Worm (Caenorhabditis elegans) whole organism, L4 larva: ENCODE results near the gene K11H3.5.

Source experiments
- F37D6.2 ChIP-seq: sonication (generic microtip); optimal IDR thresholded peaks from 2 replicates; lab custom pipeline; 2016; ENCODE audit warnings: mild to moderate bottlenecking, missing genetic modification characterization, missing compliant biosample characterization
- F49E8.2 ChIP-seq: sonication (generic microtip); optimal IDR thresholded peaks from 2 replicates; lab custom pipeline; 2016; ENCODE audit warnings: missing compliant biosample characterization, mild to moderate bottlenecking, missing genetic modification characterization, borderline replicate concordance
- T20F7.1 ChIP-seq: fragments of 200-800 bp; sonication (Bioruptor generic); optimal IDR thresholded peaks from 2 replicates; lab custom pipeline; 2018; ENCODE audit warnings: mild to moderate bottlenecking, missing genetic modification characterization, missing compliant biosample characterization
- T26A8.4 ChIP-seq: fragments of 200-800 bp; sonication (Bioruptor generic); IDR thresholded peaks from 2 replicates; pipeline ENCODE4 v1.3.6; 2022; ENCODE audit warnings: missing genetic modification characterization, missing compliant biosample characterization
- Y105C5A.15 ChIP-seq: fragments of 200-800 bp; sonication (Bioruptor generic); IDR thresholded peaks from 2 replicates; pipeline ENCODE4 v1.3.6; 2022; ENCODE audit warnings: missing genetic modification characterization, missing compliant biosample characterization
- Y48G9A.11 ChIP-seq: fragments of 200-800 bp; sonication (Bioruptor generic); IDR thresholded peaks from 2 replicates; pipeline ENCODE4 v1.3.6; 2022; ENCODE audit warnings: missing genetic modification reagents, missing genetic modification characterization, missing compliant biosample characterization
- Y75B8A.6 ChIP-seq: fragments of 200-800 bp; sonication (Bioruptor generic); IDR thresholded peaks from 2 replicates; pipeline ENCODE4 v1.3.6; 2022; ENCODE audit warnings: missing genetic modification reagents, missing genetic modification characterization, missing compliant biosample characterization
- aha-1 ChIP-seq: fragments of 150-350 bp; peaks from one replicate; lab custom pipeline; 2014; ENCODE audit warnings: missing biosample characterization, missing genetic modification characterization
- attf-4 ChIP-seq: sonication (generic microtip); optimal IDR thresholded peaks from 3 replicates; lab custom pipeline; 2017; ENCODE audit warnings: missing biosample characterization, missing genetic modification characterization
- ceh-82 ChIP-seq: sonication (generic microtip); optimal IDR thresholded peaks from 2 replicates; lab custom pipeline; 2017; ENCODE audit warnings: missing biosample characterization, missing genetic modification characterization
- cey-2 ChIP-seq: sonication (generic microtip); optimal IDR thresholded peaks from 3 replicates; lab custom pipeline; 2017; ENCODE audit warnings: missing genetic modification characterization, mild to moderate bottlenecking, missing compliant biosample characterization, antibody characterized with exemption, borderline replicate concordance; ENCODE audit not compliant: insufficient read depth
- daf-12 ChIP-seq: fragments of 150-350 bp; optimal IDR thresholded peaks from 2 replicates; lab custom pipeline; 2014; ENCODE audit warnings: missing biosample characterization, missing genetic modification reagents, missing genetic modification characterization
- dpl-1 ChIP-seq: fragments of 150-350 bp; optimal IDR thresholded peaks from 2 replicates; lab custom pipeline; 2014; ENCODE audit warnings: missing biosample characterization, missing genetic modification reagents, missing genetic modification characterization
- duxl-1 ChIP-seq: sonication (generic microtip); optimal IDR thresholded peaks from 2 replicates; lab custom pipeline; 2016; ENCODE audit warnings: mild to moderate bottlenecking, missing genetic modification characterization, moderate library complexity, missing compliant biosample characterization; ENCODE audit not compliant: poor library complexity
- dve-1 ChIP-seq: sonication (generic microtip); optimal IDR thresholded peaks from 2 replicates; lab custom pipeline; 2017; ENCODE audit warnings: antibody characterized with exemption, mild to moderate bottlenecking, missing genetic modification characterization, missing compliant biosample characterization; ENCODE audit not compliant: insufficient read depth
- egl-27 ChIP-seq: sonication (generic microtip); optimal IDR thresholded peaks from 3 replicates; lab custom pipeline; 2017; ENCODE audit warnings: missing biosample characterization, missing genetic modification reagents, missing genetic modification characterization
- fkh-10 ChIP-seq: fragments of 150-350 bp; optimal IDR thresholded peaks from 2 replicates; lab custom pipeline; 2014; ENCODE audit warnings: missing biosample characterization, missing genetic modification reagents, missing genetic modification characterization
- gei-8 ChIP-seq: fragments of 200-800 bp; sonication (Bioruptor generic); optimal IDR thresholded peaks from 2 replicates; lab custom pipeline; 2018; ENCODE audit warnings: mild to moderate bottlenecking, missing genetic modification characterization, missing compliant biosample characterization
- hif-1 ChIP-seq, 2 experiments: sonication (generic microtip); optimal IDR thresholded peaks; 2 replicates each; lab custom pipeline; 2016 to 2017; ENCODE audit warnings: missing compliant biosample characterization in 2 of 2, missing genetic modification characterization in 2 of 2, missing genetic modification reagents in 2 of 2, missing genotype in 2 of 2, mild to moderate bottlenecking in 1 of 2
- hlh-11 ChIP-seq: fragments of 200-800 bp; sonication (Bioruptor generic); optimal IDR thresholded peaks from 2 replicates; lab custom pipeline; 2018; ENCODE audit warnings: mild to moderate bottlenecking, missing genetic modification characterization, missing compliant biosample characterization
- hlh-30 ChIP-seq: sonication (generic microtip); optimal IDR thresholded peaks from 2 replicates; lab custom pipeline; 2017; ENCODE audit warnings: antibody characterized with exemption, mild to moderate bottlenecking, missing genetic modification characterization, missing compliant biosample characterization; ENCODE audit not compliant: insufficient read depth
- hmg-1.1 ChIP-seq: fragments of 200-800 bp; sonication (Bioruptor generic); IDR thresholded peaks from 2 replicates; pipeline ENCODE4 v1.3.6; 2022; ENCODE audit warnings: missing genetic modification reagents, missing genetic modification characterization, missing compliant biosample characterization
- lim-7 ChIP-seq: fragments of 200-800 bp; sonication (Bioruptor generic); IDR thresholded peaks from 2 replicates; pipeline ENCODE4 v1.3.6; 2022; ENCODE audit warnings: missing genetic modification characterization, missing compliant biosample characterization
- lin-13 ChIP-seq: fragments of 150-350 bp; optimal IDR thresholded peaks from 2 replicates; lab custom pipeline; 2014; ENCODE audit warnings: missing biosample characterization, missing genetic modification reagents, missing genetic modification characterization
- lin-15B ChIP-seq: fragments of 150-350 bp; sonication (generic microtip); optimal IDR thresholded peaks from 3 replicates; lab custom pipeline; 2014; ENCODE audit warnings: missing biosample characterization, missing genetic modification characterization
- lin-38 ChIP-seq: fragments of 200-800 bp; sonication (Bioruptor generic); IDR thresholded peaks from 2 replicates; pipeline ENCODE4 v1.3.6; 2022; ENCODE audit warnings: missing genetic modification reagents, missing genetic modification characterization, missing compliant biosample characterization
- lin-39 ChIP-seq: fragments of 150-350 bp; optimal IDR thresholded peaks from 2 replicates; lab custom pipeline; 2014; ENCODE audit warnings: missing biosample characterization, missing genetic modification reagents, missing genetic modification characterization
- madf-5 ChIP-seq, 2 experiments: fragments of 200-800 bp; sonication (Bioruptor generic); IDR thresholded peaks; 2 replicates each; pipeline ENCODE4 v1.3.6; 2022; ENCODE audit warnings: missing compliant biosample characterization in 2 of 2, missing genetic modification characterization in 2 of 2
- mdl-1 ChIP-seq, 2 experiments: fragments of 150-350 bp in 1 of 2; sonication (generic microtip) in 1 of 2; optimal IDR thresholded peaks; 2 replicates each; lab custom pipeline; 2014 to 2017; ENCODE audit warnings: missing biosample characterization in 2 of 2, missing genetic modification characterization in 2 of 2
- mdt-29 ChIP-seq: fragments of 200-800 bp; sonication (Bioruptor generic); IDR thresholded peaks from 2 replicates; pipeline ENCODE4 v1.3.6; 2022; ENCODE audit warnings: missing genetic modification reagents, missing genetic modification characterization, missing compliant biosample characterization
- mep-1 ChIP-seq: fragments of 150-350 bp; sonication (generic microtip); optimal IDR thresholded peaks from 3 replicates; lab custom pipeline; 2014; ENCODE audit warnings: missing biosample characterization, missing genetic modification characterization
- mes-2 ChIP-seq: sonication (generic microtip); optimal IDR thresholded peaks from 2 replicates; lab custom pipeline; 2016; ENCODE audit warnings: missing genotype, mild to moderate bottlenecking, missing genetic modification characterization, missing compliant biosample characterization; ENCODE audit not compliant: poor library complexity, severe bottlenecking
- nhr-11 ChIP-seq: fragments of 150-350 bp; optimal IDR thresholded peaks from 2 replicates; lab custom pipeline; 2014; ENCODE audit warnings: missing biosample characterization, missing genetic modification characterization
- nhr-28 ChIP-seq: fragments of 150-350 bp; optimal IDR thresholded peaks from 2 replicates; lab custom pipeline; 2014; ENCODE audit warnings: missing biosample characterization, missing genetic modification characterization
- nhr-48 ChIP-seq: sonication (generic microtip); optimal IDR thresholded peaks from 2 replicates; lab custom pipeline; 2016; ENCODE audit warnings: mild to moderate bottlenecking, missing genetic modification characterization, missing compliant biosample characterization
- nhr-6 ChIP-seq: fragments of 150-350 bp; optimal IDR thresholded peaks from 2 replicates; lab custom pipeline; 2014; ENCODE audit warnings: missing biosample characterization, missing genetic modification characterization
- nhr-76 ChIP-seq: fragments of 150-350 bp; optimal IDR thresholded peaks from 2 replicates; lab custom pipeline; 2014; ENCODE audit warnings: missing biosample characterization, missing genetic modification characterization
- nhr-77 ChIP-seq: fragments of 150-350 bp; optimal IDR thresholded peaks from 2 replicates; lab custom pipeline; 2014; ENCODE audit warnings: missing biosample characterization, missing genetic modification characterization
- php-3 ChIP-seq: fragments of 200-800 bp; sonication (Bioruptor generic); IDR thresholded peaks from 2 replicates; pipeline ENCODE4 v1.3.6; 2022; ENCODE audit warnings: missing genetic modification reagents, missing genetic modification characterization, missing compliant biosample characterization
- pqm-1 ChIP-seq: sonication (generic microtip); optimal IDR thresholded peaks from 2 replicates; lab custom pipeline; 2017; ENCODE audit warnings: missing biosample characterization, missing genetic modification characterization
- rbr-2 ChIP-seq: sonication (generic microtip); optimal IDR thresholded peaks from 2 replicates; lab custom pipeline; 2016; ENCODE audit warnings: missing genotype, missing genetic modification characterization, missing compliant biosample characterization
- set-16 ChIP-seq: fragments of 200-800 bp; sonication (Bioruptor generic); IDR thresholded peaks from 2 replicates; pipeline ENCODE4 v1.3.6; 2022; ENCODE audit warnings: missing genetic modification reagents, missing genetic modification characterization, missing compliant biosample characterization
- snpc-1.2 ChIP-seq: fragments of 200-800 bp; sonication (Bioruptor generic); IDR thresholded peaks from 2 replicates; pipeline ENCODE4 v1.3.6; 2022; ENCODE audit warnings: missing genetic modification reagents, missing genetic modification characterization, missing compliant biosample characterization
- spr-1 ChIP-seq: sonication (generic microtip); optimal IDR thresholded peaks from 2 replicates; lab custom pipeline; 2016; ENCODE audit warnings: mild to moderate bottlenecking, missing genetic modification characterization, missing compliant biosample characterization
- tra-1 ChIP-seq: fragments of 200-800 bp; sonication (Bioruptor generic); IDR thresholded peaks from 2 replicates; pipeline ENCODE4 v1.3.6; 2022; ENCODE audit warnings: missing genetic modification reagents, missing genetic modification characterization, missing compliant biosample characterization
- unc-39 ChIP-seq: sonication (generic microtip); optimal IDR thresholded peaks from 2 replicates; lab custom pipeline; 2017; ENCODE audit warnings: missing biosample characterization, missing genetic modification characterization
- unc-62 ChIP-seq, 3 experiments: fragments of 150-350 bp in 1 of 3; sonication (generic microtip); optimal IDR thresholded peaks in 2 of 3; peaks in 1 of 3; 1 replicate in 1 of 3; 2 replicates in 2 of 3; lab custom pipeline; 2014 to 2017; ENCODE audit warnings: missing biosample characterization in 3 of 3, missing genetic modification characterization in 3 of 3, missing genetic modification reagents in 3 of 3, missing genotype in 1 of 3
- zfp-2 ChIP-seq: sonication (generic microtip); optimal IDR thresholded peaks from 2 replicates; lab custom pipeline; 2016; ENCODE audit warnings: mild to moderate bottlenecking, missing genetic modification characterization, missing compliant biosample characterization
- zfp-3 ChIP-seq: fragments of 200-800 bp; sonication (Bioruptor generic); conservative IDR thresholded peaks from 2 replicates; pipeline ENCODE4 v1.3.6; 2022; ENCODE audit warnings: missing genetic modification reagents, missing genetic modification characterization, missing compliant biosample characterization

K11H3.5 gene

DNA sequence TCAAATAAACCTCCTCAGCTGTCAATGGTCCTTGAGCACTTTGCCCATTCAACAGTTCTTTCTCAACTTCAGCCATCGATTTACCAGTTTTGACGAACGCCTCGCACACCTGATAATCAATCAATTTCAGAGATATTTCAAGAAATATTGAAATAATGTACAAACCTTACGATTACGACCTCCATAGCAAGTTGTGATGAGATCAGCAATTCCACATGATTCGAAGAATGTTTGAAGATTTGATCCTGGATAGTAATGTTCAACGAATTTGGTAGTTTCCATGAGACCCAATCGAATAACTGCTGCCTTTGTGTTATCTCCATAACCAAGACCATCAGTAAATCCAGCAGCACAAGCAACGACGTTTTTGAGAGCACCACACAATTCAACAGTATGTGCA, 11.4 kb downstream of the K11H3.5 start:
- TF ChIP-seq nhr-76 (tag; lab: Kevin White, UChicago) (no peak), aha-1 (tag; lab: Kevin White, UChicago) (peak; percentile 88), daf-12 (tag; lab: Kevin White, UChicago) (no peak)
- TF ChIP-seq, all 104 proteins: peak for 1

DNA sequence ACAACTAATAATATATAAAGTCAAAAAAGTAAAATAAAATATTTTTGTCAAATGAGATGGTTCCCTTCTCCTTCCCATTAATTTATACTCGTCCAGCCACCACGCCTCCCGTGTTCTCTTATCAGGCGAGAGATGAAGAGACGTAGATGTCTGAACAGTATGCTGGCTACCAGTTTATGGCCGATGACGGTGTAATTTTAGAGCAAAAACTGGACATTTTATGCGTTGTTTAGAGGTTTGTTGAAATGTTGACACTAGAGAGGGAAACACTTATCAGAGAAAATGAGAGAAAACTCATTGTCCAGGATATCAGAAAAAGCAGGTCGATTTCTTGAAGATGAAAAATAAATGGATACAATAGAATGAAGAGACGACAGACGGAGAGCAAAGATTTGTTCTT, 13.5 kb downstream of the K11H3.5 start:
- TF ChIP-seq zfp-2 (tag; lab: Kevin White, UChicago) (no peak), nhr-28 (tag; lab: Kevin White, UChicago) (peak; percentile 27), F37D6.2 (tag; lab: Kevin White, UChicago) (no peak), mdt-29 (no peak), hif-1 (tag; optimal IDR thresholded peaks at IDR 0.05; lab: Kevin White, UChicago) (no peak), daf-12 (tag; lab: Kevin White, UChicago) (no peak), lin-13 (GFP tag; lab: Kevin White, UChicago) (no peak), gei-8 (no peak), snpc-1.2 (GFP tag; lab: Robert Waterston, UW) (no peak), cey-2 (tag; lab: Kevin White, UChicago) (no peak), nhr-77 (peak; percentile 36), hlh-11 (tag; lab: Kevin White, UChicago) (peak; percentile 54), T26A8.4 (GFP tag; lab: Robert Waterston, UW) (no peak), set-16 (GFP tag; lab: Robert Waterston, UW) (no peak), nhr-6 (tag; lab: Kevin White, UChicago) (no peak), unc-62 (GFP tag; optimal IDR thresholded peaks at IDR 0.05 in 1 of 2; lab: Kevin White, UChicago) (peak in 1 of 2 experiments; percentile 29), unc-62 (tag; optimal IDR thresholded peaks at IDR 0.05; lab: Kevin White, UChicago) (no peak), nhr-48 (tag; lab: Kevin White, UChicago) (no peak), F49E8.2 (tag; lab: Kevin White, UChicago) (no peak), fkh-10 (GFP tag; lab: Kevin White, UChicago) (no peak), aha-1 (tag; lab: Kevin White, UChicago) (no peak), T20F7.1 (no peak), hlh-30 (tag; lab: Kevin White, UChicago) (peak; percentile 38), egl-27 (tag; lab: Kevin White, UChicago) (no peak), madf-5 (GFP tag; IDR thresholded peaks at IDR 0.05; lab: Robert Waterston, UW) (no peak), Y48G9A.11 (GFP tag; lab: Robert Waterston, UW) (no peak), lin-39 (no peak), nhr-11 (tag; lab: Kevin White, UChicago) (peak; percentile 15), hmg-1.1 (GFP tag; lab: Robert Waterston, UW) (no peak), ceh-82 (tag; lab: Kevin White, UChicago) (no peak), mes-2 (tag; lab: Kevin White, UChicago) (peak; percentile 21), pqm-1 (tag; lab: Kevin White, UChicago) (peak; percentile 8), tra-1 (GFP tag; lab: Robert Waterston, UW) (no peak), mep-1 (tag; lab: Kevin White, UChicago) (peak; percentile 8), lin-38 (GFP tag; lab: Robert Waterston, UW) (no peak), lim-7 (GFP tag; lab: Robert Waterston, UW) (no peak), spr-1 (tag; lab: Kevin White, UChicago) (no peak), zfp-3 (no peak), dve-1 (peak; percentile 77), Y105C5A.15 (GFP tag; lab: Robert Waterston, UW) (no peak), dpl-1 (GFP tag; lab: Kevin White, UChicago) (no peak), attf-4 (no peak), php-3 (peak; percentile 79), duxl-1 (tag; lab: Kevin White, UChicago) (no peak), rbr-2 (tag; lab: Kevin White, UChicago) (no peak), unc-39 (tag; lab: Kevin White, UChicago) (no peak), lin-15B (tag; lab: Kevin White, UChicago) (no peak), mdl-1 (tag; optimal IDR thresholded peaks at IDR 0.05; lab: Kevin White, UChicago) (peak in 1 of 2 experiments; percentile 36), Y75B8A.6 (GFP tag; lab: Robert Waterston, UW) (no peak)
